Worm (Caenorhabditis elegans): ENCODE measurements around the gene jmjd-3.1.
"Not testable (repeated sequence)": the region's sequence is repeated elsewhere in the genome, so short reads cannot be mapped to it uniquely, and the experiment has no call there.

jmjd-3.1 gene

DNA sequence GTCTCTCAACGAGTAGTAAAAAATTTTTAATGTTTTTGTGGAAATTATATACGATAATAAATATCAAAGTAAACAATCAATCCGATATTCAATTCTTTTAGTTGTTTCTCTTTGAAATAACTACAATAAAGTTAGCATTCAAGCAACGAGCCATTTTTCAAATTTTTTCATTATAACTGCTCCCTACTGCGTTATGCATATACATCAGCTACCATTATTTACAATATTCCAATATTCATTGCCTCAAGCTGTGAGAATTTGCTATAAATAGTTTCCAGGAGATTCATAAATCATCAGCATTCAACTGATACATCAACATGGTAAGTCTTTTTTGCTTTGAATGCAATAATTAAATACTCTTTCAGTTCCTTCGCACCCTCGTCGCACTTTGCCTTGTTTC, 34.1 kb upstream of the jmjd-3.1 start, which contains the start of gene nspc-3:
nspc-3 (plus strand) TSS at position 301 of the 400 bp plus-strand sequence.
- TF ChIP-seq aly-2 (tag; optimal IDR thresholded peaks at IDR 0.05) (no peak), unc-62 (GFP tag; optimal IDR thresholded peaks at IDR 0.05) (no peak), mab-9 (GFP tag; IDR thresholded peaks at IDR 0.05) (no peak), C34B4.2 (tag; optimal IDR thresholded peaks at IDR 0.05) (no peak), pax-3 (tag; optimal IDR thresholded peaks at IDR 0.05) (no peak), lin-14 (GFP tag; optimal IDR thresholded peaks at IDR 0.05) (no peak), lin-39 (tag; optimal IDR thresholded peaks at IDR 0.05) (no peak), hpl-2 (GFP tag; optimal IDR thresholded peaks at IDR 0.05) (no peak), lin-15B (tag; optimal IDR thresholded peaks at IDR 0.05) (no peak), tlp-1 (tag; optimal IDR thresholded peaks at IDR 0.05) (no peak), irx-1 (tag; optimal IDR thresholded peaks at IDR 0.05) (no peak), snpc-4 (tag; optimal IDR thresholded peaks at IDR 0.05) (no peak), lir-3 (tag; optimal IDR thresholded peaks at IDR 0.05; ENCODE audit: poor library complexity) (no peak), unc-30 (tag; optimal IDR thresholded peaks at IDR 0.05) (no peak), sox-4 (tag; optimal IDR thresholded peaks at IDR 0.05) (no peak)

- not testable (repeated sequence) for TF ChIP-seq jun-1, snpc-4, dsc-1 (tag; optimal IDR thresholded peaks at IDR 0.05)
These were observed 32.5 kb upstream of the jmjd-3.1 start, which contains the start of the genes nspc-4 and nspc-5 for ce11 chrX:8538262-8538776. Gene nspc-4, minus strand, starts transcription at chrX:8538362. Gene nspc-5, plus strand, starts transcription at chrX:8538726.

DNA sequence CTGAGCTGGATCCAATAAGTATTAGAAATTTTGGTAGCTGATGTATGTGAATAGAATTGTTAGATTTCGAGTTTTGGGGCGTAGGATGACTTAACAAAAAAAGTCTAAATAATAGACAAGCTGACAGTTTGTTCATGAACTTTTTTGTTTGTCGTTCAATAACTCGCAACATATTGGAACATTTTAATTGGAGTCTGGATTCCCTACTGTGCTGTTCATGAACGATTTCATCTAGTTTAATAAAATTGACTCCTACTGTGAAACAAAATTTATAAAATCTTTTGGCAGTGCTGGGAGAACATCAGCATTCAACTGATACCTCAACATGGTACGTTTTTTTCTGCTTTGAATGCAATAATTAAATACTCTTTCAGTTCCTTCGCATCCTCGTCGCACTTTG, 29.3 kb upstream of the jmjd-3.1 start, which contains the start of gene nspc-7:
nspc-7 (plus strand) TSS at position 301 of the 400 bp plus-strand sequence.
- TF ChIP-seq irx-1 (tag; optimal IDR thresholded peaks at IDR 0.05); snu-23 (GFP tag; optimal IDR thresholded peaks at IDR 0.05); mab-9 (GFP tag; IDR thresholded peaks at IDR 0.05): not testable (repeated sequence)

ce11 chrX:8545971-8546442, 24.8 kb upstream of the jmjd-3.1 start, which contains the start of gene sdha-1:
Gene sdha-1, minus strand, starts transcription at chrX:8546021.
- TF ChIP-seq vab-15 (tag; optimal IDR thresholded peaks at IDR 0.05) = no peak
- TF ChIP-seq nhr-90 (tag; optimal IDR thresholded peaks at IDR 0.05; ENCODE audit: poor library complexity) = peak; percentile 90
- TF ChIP-seq aha-1 (tag; optimal IDR thresholded peaks at IDR 0.05) = peak; percentile 88
- TF ChIP-seq ets-5 (GFP tag; IDR thresholded peaks at IDR 0.05) = no peak
- TF ChIP-seq irx-1 (tag; optimal IDR thresholded peaks at IDR 0.05) = peak; percentile 71
- TF ChIP-seq efl-3 (GFP tag; optimal IDR thresholded peaks at IDR 0.05) = no peak
- TF ChIP-seq unc-30 (tag; optimal IDR thresholded peaks at IDR 0.05) = no peak
- TF ChIP-seq ztf-11 (tag; optimal IDR thresholded peaks at IDR 0.05) = peak in 1 of 2 experiments; percentile 62
- no peak for TF ChIP-seq alr-1 (tag; optimal IDR thresholded peaks at IDR 0.05; ENCODE audit: borderline replicate concordance)
- peak; percentile 83 for TF ChIP-seq unc-130 (tag; optimal IDR thresholded peaks at IDR 0.05)
- peak; percentile 93 for TF ChIP-seq nhr-85 (tag)
- TF ChIP-seq blmp-1 (tag; optimal IDR thresholded peaks at IDR 0.05) = peak; percentile 89
- TF ChIP-seq sox-4 (tag; optimal IDR thresholded peaks at IDR 0.05) = no peak
- TF ChIP-seq snu-23 (GFP tag; optimal IDR thresholded peaks at IDR 0.05) = peak; percentile 96
- no peak for TF ChIP-seq fkh-4 (tag; optimal IDR thresholded peaks at IDR 0.05; ENCODE audit: borderline replicate concordance)
- peak; percentile 66 to 82 (median 79) for TF ChIP-seq dpl-1 (GFP tag; optimal IDR thresholded peaks at IDR 0.05)
- peak; percentile 8 for TF ChIP-seq C04F5.9 (tag; optimal IDR thresholded peaks at IDR 0.05)
- peak; percentile 91 for TF ChIP-seq xbp-1 (tag; optimal IDR thresholded peaks at IDR 0.05)
- peak; percentile 59 for TF ChIP-seq aly-2 (tag; optimal IDR thresholded peaks at IDR 0.05)
- TF ChIP-seq nhr-76 (tag; optimal IDR thresholded peaks at IDR 0.05) = no peak
- peak; percentile 63 for TF ChIP-seq grh-1 (GFP tag; IDR thresholded peaks at IDR 0.05)
- TF ChIP-seq efl-1 (optimal IDR thresholded peaks at IDR 0.05) = peak; percentile 70 to 72
- peak; percentile 69 to 96 for TF ChIP-seq efl-1 (GFP tag; optimal IDR thresholded peaks at IDR 0.05 in 1 of 2)
- peak; percentile 79 for TF ChIP-seq skn-1 (tag; optimal IDR thresholded peaks at IDR 0.05)
- peak; percentile 94 for TF ChIP-seq nhr-71 (tag; optimal IDR thresholded peaks at IDR 0.05)
- TF ChIP-seq hlh-17 (GFP tag; optimal IDR thresholded peaks at IDR 0.05; ENCODE audit: borderline replicate concordance) = no peak
- peak; percentile 77 to 91 for TF ChIP-seq lin-35 (GFP tag; optimal IDR thresholded peaks at IDR 0.05)
- TF ChIP-seq nhr-84 (tag; optimal IDR thresholded peaks at IDR 0.05) = no peak
- TF ChIP-seq lir-3 (tag; optimal IDR thresholded peaks at IDR 0.05; ENCODE audit: poor library complexity) = peak; percentile 62
- TF ChIP-seq unc-62 (GFP tag; optimal IDR thresholded peaks at IDR 0.05) = no peak
- TF ChIP-seq ama-1 (optimal IDR thresholded peaks at IDR 0.05) = no peak
- TF ChIP-seq egl-27 (tag; optimal IDR thresholded peaks at IDR 0.05) = no peak
- peak; percentile 98 for TF ChIP-seq nhr-19 (GFP tag; conservative IDR thresholded peaks at IDR 0.05)
- TF ChIP-seq pax-3 (tag; optimal IDR thresholded peaks at IDR 0.05) = peak; percentile 61
- TF ChIP-seq mab-9 (GFP tag; IDR thresholded peaks at IDR 0.05) = no peak; the same call in 1 of the 2 replicates
